Fruit fly (Drosophila melanogaster) whole organism, wandering third instar larva: ENCODE data around the gene RpS28a.
A peak's percentile ranks its signal among the peaks of the same experiment; 100 is the strongest.

Experiments used
- Abd-B ChIP-seq: fragments of >200 bp; optimal IDR thresholded peaks from 2 replicates; lab custom pipeline; 2017; ENCODE audit warnings: missing biosample characterization, missing genetic modification characterization
- CG9705 ChIP-seq: fragments of 200-800 bp; sonication (Bioruptor generic); optimal IDR thresholded peaks from 2 replicates; lab custom pipeline; 2018; ENCODE audit warnings: missing biosample characterization, mild to moderate bottlenecking, missing genetic modification characterization
- CrebA ChIP-seq: fragments of 200-800 bp; sonication (Bioruptor generic); optimal IDR thresholded peaks from 2 replicates; lab custom pipeline; 2016; ENCODE audit warnings: missing biosample characterization, mild to moderate bottlenecking, missing genetic modification characterization, borderline replicate concordance
- Dfd ChIP-seq: fragments of >200 bp; optimal IDR thresholded peaks from 2 replicates; lab custom pipeline; 2017; ENCODE audit warnings: missing biosample characterization, missing genetic modification characterization
- Dif ChIP-seq: fragments of 200-275, 200-300 bp; sonication (Bioruptor generic); optimal IDR thresholded peaks from 2 replicates; lab custom pipeline; 2018; ENCODE audit warnings: missing biosample characterization, missing genetic modification characterization; ENCODE audit not compliant: partially characterized antibody
- GATAd ChIP-seq: sonication (Bioruptor generic); optimal IDR thresholded peaks from 2 replicates; lab custom pipeline; 2016; ENCODE audit warnings: missing biosample characterization, missing genetic modification characterization
- HLH106 ChIP-seq: fragments of 200-800 bp; optimal IDR thresholded peaks from 3 replicates; lab custom pipeline; 2019; ENCODE audit warnings: missing biosample characterization, mild to moderate bottlenecking, missing genetic modification characterization, moderate library complexity
- Hnf4 ChIP-seq: fragments of 200-800 bp; sonication (Bioruptor generic); optimal IDR thresholded peaks from 2 replicates; lab custom pipeline; 2016; ENCODE audit warnings: missing biosample characterization, mild to moderate bottlenecking, missing genetic modification characterization
- Hr78 ChIP-seq: fragments of >200 bp; optimal IDR thresholded peaks from 2 replicates; lab custom pipeline; 2017; ENCODE audit warnings: missing biosample characterization, missing genetic modification characterization
- Hr83 ChIP-seq: fragments of 200-300 bp; sonication (Bioruptor generic); optimal IDR thresholded peaks from 2 replicates; lab custom pipeline; 2016; ENCODE audit warnings: missing biosample characterization, mild to moderate bottlenecking, missing genetic modification characterization, moderate library complexity; ENCODE audit not compliant: poor library complexity, severe bottlenecking
- Jra ChIP-seq: sonication (Bioruptor generic); optimal IDR thresholded peaks from 2 replicates; lab custom pipeline; 2016; ENCODE audit warnings: missing biosample characterization, missing genetic modification characterization
- Mio ChIP-seq: sonication (Bioruptor generic); optimal IDR thresholded peaks from 2 replicates; lab custom pipeline; 2016; ENCODE audit warnings: missing biosample characterization, missing genetic modification characterization
- Myc ChIP-seq: fragments of >200 bp; optimal IDR thresholded peaks from 2 replicates; lab custom pipeline; 2017
- N ChIP-seq: fragments of >200 bp; optimal IDR thresholded peaks from 2 replicates; lab custom pipeline; 2018; ENCODE audit warnings: missing biosample characterization, missing external identifiers, missing genetic modification characterization
- Rel ChIP-seq, 2 experiments: fragments of 200-800 bp; sonication (Bioruptor generic) in 1 of 2; optimal IDR thresholded peaks; 2 replicates in 1 of 2; 3 replicates in 1 of 2; lab custom pipeline; 2016 to 2019; ENCODE audit warnings: mild to moderate bottlenecking in 2 of 2, missing biosample characterization in 2 of 2, missing genetic modification characterization in 2 of 2, moderate library complexity in 1 of 2
- Sp1 ChIP-seq: fragments of 200-800 bp; sonication (Bioruptor generic); optimal IDR thresholded peaks from 3 replicates; lab custom pipeline; 2019; ENCODE audit warnings: missing biosample characterization, mild to moderate bottlenecking, missing genetic modification characterization, moderate library complexity
- Vsx2 ChIP-seq: fragments of 200-300, 225-300 bp; sonication (Bioruptor generic); optimal IDR thresholded peaks from 2 replicates; lab custom pipeline; 2018; ENCODE audit warnings: missing biosample characterization, missing genetic modification characterization; ENCODE audit not compliant: partially characterized antibody
- br ChIP-seq: fragments of 200-800 bp; sonication (Bioruptor generic); optimal IDR thresholded peaks from 2 replicates; lab custom pipeline; 2016; ENCODE audit warnings: missing biosample characterization, missing genetic modification characterization
- dl ChIP-seq, 2 experiments: fragments of 175-275, 200-275 bp in 1 of 2; fragments of 200-275 bp in 1 of 2; sonication (Bioruptor generic); optimal IDR thresholded peaks; lab custom pipeline; 2018; ENCODE audit warnings: mild to moderate bottlenecking in 2 of 2, missing biosample characterization in 2 of 2, missing genetic modification characterization in 2 of 2, moderate library complexity in 2 of 2; ENCODE audit not compliant: partially characterized antibody in 2 of 2, insufficient read depth in 1 of 2
- dmrt93B ChIP-seq: fragments of 200-800 bp; sonication (Bioruptor generic); optimal IDR thresholded peaks from 2 replicates; lab custom pipeline; 2018; ENCODE audit warnings: missing biosample characterization, mild to moderate bottlenecking, missing genetic modification characterization
- ey ChIP-seq: fragments of 200-800 bp; sonication (Bioruptor generic); optimal IDR thresholded peaks from 2 replicates; lab custom pipeline; 2016; ENCODE audit warnings: missing biosample characterization, missing genetic modification characterization
- foxo ChIP-seq, 2 experiments: fragments of 200-800 bp; sonication (Bioruptor generic); optimal IDR thresholded peaks; 2 replicates in 1 of 2; 3 replicates in 1 of 2; lab custom pipeline; 2016 to 2017; ENCODE audit warnings: missing biosample characterization in 2 of 2, missing genetic modification characterization in 2 of 2
- fru ChIP-seq: fragments of 200-800 bp; sonication (Bioruptor generic); optimal IDR thresholded peaks from 3 replicates; lab custom pipeline; 2016; ENCODE audit warnings: missing biosample characterization, mild to moderate bottlenecking, missing genetic modification characterization
- h ChIP-seq: fragments of 200-800 bp; sonication (Bioruptor generic); optimal IDR thresholded peaks from 3 replicates; lab custom pipeline; 2016; ENCODE audit warnings: missing biosample characterization, mild to moderate bottlenecking, missing genetic modification characterization
- jim ChIP-seq: fragments of 175-275, 200-325 bp; sonication (Bioruptor generic); optimal IDR thresholded peaks from 2 replicates; lab custom pipeline; 2016; ENCODE audit warnings: missing biosample characterization, mild to moderate bottlenecking, missing genetic modification characterization
- lola ChIP-seq: fragments of >200 bp; optimal IDR thresholded peaks from 2 replicates; lab custom pipeline; 2017; ENCODE audit warnings: missing biosample characterization, missing genetic modification characterization
- psq ChIP-seq: fragments of 200-800 bp; sonication (Bioruptor generic); optimal IDR thresholded peaks from 3 replicates; lab custom pipeline; 2017; ENCODE audit warnings: missing biosample characterization, mild to moderate bottlenecking, missing genetic modification characterization, moderate library complexity
- rgr ChIP-seq: fragments of 200-800 bp; sonication (Bioruptor generic); optimal IDR thresholded peaks from 3 replicates; lab custom pipeline; 2016; ENCODE audit warnings: missing biosample characterization, mild to moderate bottlenecking, missing genetic modification characterization
- sv ChIP-seq: fragments of 200-800 bp; sonication (Bioruptor generic); optimal IDR thresholded peaks from 3 replicates; lab custom pipeline; 2016; ENCODE audit warnings: missing biosample characterization, missing genetic modification characterization
- tai ChIP-seq: sonication (Bioruptor generic); optimal IDR thresholded peaks from 2 replicates; lab custom pipeline; 2016; ENCODE audit warnings: missing biosample characterization, missing genetic modification characterization
- usp ChIP-seq: fragments of >200 bp; optimal IDR thresholded peaks from 2 replicates; lab custom pipeline; 2017; ENCODE audit warnings: missing biosample characterization, missing genetic modification characterization

Gene RpS28a

dm6 chr3R:30022452-30023028 is at the start of gene RpS28a, which contains the start of gene Axn:
RpS28a (minus strand) TSS chr3R:30022648.
Axn (plus strand) TSS chr3R:30022842.
- TF ChIP-seq Jra (GFP tag; lab: Kevin White, UChicago) (no peak), br (GFP tag; lab: Kevin White, UChicago) (no peak), psq (no peak), Vsx2 (GFP tag; lab: Kevin White, UChicago) (no peak), usp (GFP tag; lab: Kevin White, UChicago) (no peak), Hr78 (GFP tag; lab: Kevin White, UChicago) (peak; percentile 23), sv (GFP tag; lab: Kevin White, UChicago) (no peak), N (GFP tag; lab: Kevin White, UChicago) (no peak), Dfd (no peak), Myc (lab: Kevin White, UChicago) (peak; percentile 72), CrebA (GFP tag; lab: Kevin White, UChicago) (no peak), Hr83 (GFP tag; lab: Kevin White, UChicago) (no peak)

DNA sequence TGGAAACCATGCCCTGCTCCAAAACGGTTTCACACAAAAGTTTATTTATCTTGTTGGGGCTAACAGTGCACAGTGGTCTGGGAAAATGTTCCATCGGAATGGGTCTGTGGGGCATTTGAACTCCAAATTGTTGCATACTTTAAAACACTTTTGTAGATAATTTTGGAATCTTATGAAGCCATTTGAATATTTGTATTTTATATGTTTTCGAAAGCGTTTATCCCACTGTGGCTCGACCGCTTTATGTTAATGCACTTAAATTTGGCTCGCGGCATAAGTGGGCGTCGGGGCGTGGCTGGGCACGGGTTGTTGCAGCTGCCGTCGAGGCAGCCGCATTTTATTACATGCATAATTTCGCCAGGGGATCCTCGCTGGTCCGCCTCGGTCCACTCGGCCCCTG is 49.4 kb upstream of the RpS28a start:
- TF ChIP-seq jim (GFP tag; lab: Kevin White, UChicago) (no peak), fru (GFP tag; lab: Kevin White, UChicago) (no peak), h (GFP tag; lab: Kevin White, UChicago) (peak; percentile 46), GATAd (GFP tag; lab: Kevin White, UChicago) (no peak), Jra (GFP tag; lab: Kevin White, UChicago) (no peak), HLH106 (tag; lab: Kevin White, UChicago) (peak; percentile 31), lola (no peak), br (GFP tag; lab: Kevin White, UChicago) (peak; percentile 3), Hr78 (GFP tag; lab: Kevin White, UChicago) (no peak), Dif (GFP tag; lab: Kevin White, UChicago) (no peak), foxo (GFP tag; optimal IDR thresholded peaks at IDR 0.05; lab: Kevin White, UChicago) (peak in 1 of 2 experiments; percentile 30), dl (GFP tag; optimal IDR thresholded peaks at IDR 0.05; lab: Kevin White, UChicago; ENCODE audit: insufficient read depth in 1 of 2, partially characterized antibody in 2 of 2) (no peak), rgr (GFP tag; lab: Kevin White, UChicago) (peak; percentile 18)
- TF ChIP-seq, all 38 proteins: peak for 5

DNA sequence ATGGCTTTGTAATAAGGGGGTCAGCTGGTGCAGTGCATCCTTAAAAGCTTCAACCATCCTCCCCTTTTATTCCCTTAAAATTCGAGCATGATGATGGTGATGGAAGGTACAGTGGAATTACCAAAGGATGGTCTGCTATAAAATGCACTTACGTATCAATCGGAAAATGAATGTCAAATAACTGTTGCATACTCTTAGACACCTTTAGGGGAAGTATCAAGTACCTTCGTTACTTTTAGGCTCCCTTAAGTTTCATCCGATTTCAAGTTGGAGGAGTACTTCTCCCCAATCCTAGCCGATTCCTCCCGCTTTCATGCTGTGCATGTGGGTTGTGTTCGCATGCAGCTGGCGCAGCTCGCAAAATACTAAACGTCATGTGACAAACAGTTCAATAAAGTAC is 47.8 kb upstream of the RpS28a start:
- no peak for TF ChIP-seq CG9705 (GFP tag; lab: Kevin White, UChicago)
- TF ChIP-seq Dfd, result no peak
- TF ChIP-seq Rel (GFP tag; optimal IDR thresholded peaks at IDR 0.05; lab: Kevin White, UChicago), result no peak
- no peak for TF ChIP-seq Rel (tag; optimal IDR thresholded peaks at IDR 0.05; lab: Kevin White, UChicago)
- TF ChIP-seq Dif (GFP tag; lab: Kevin White, UChicago), result no peak
- TF ChIP-seq Jra (GFP tag; lab: Kevin White, UChicago), result no peak
- no peak for TF ChIP-seq tai (GFP tag; lab: Kevin White, UChicago)
- TF ChIP-seq fru (GFP tag; lab: Kevin White, UChicago), result no peak
- no peak for TF ChIP-seq GATAd (GFP tag; lab: Kevin White, UChicago)

DNA sequence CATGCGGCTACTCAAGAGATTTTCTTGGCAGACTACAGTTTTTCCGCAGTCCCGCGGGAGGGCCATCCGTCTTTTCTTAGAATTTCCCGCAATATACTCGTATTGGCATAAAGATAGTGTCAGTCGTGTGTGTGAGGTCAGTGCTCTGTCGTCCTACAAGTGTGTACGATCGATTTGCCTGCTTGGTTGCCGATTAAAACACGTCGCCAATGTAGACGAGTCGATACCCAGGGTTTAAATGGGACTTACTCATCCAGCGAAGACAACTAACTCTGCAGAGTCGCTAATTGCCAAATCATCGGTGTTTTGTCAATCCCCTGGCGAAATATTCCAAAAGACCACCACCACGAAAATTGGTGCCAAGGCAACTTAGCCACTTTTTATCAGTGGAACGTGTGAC is 43.6 kb upstream of the RpS28a start:
- TF ChIP-seq h (GFP tag; lab: Kevin White, UChicago) (no peak), HLH106 (tag; lab: Kevin White, UChicago) (no peak), foxo (GFP tag; optimal IDR thresholded peaks at IDR 0.05; lab: Kevin White, UChicago) (no peak), CrebA (GFP tag; lab: Kevin White, UChicago) (no peak), lola (no peak), Mio (GFP tag; lab: Kevin White, UChicago) (no peak)

dm6 chr3R:30063704-30064103 is 41.3 kb upstream of the RpS28a start:
- TF ChIP-seq Hr83 (GFP tag; lab: Kevin White, UChicago) (no peak), Hr78 (GFP tag; lab: Kevin White, UChicago) (no peak), psq (no peak), CrebA (GFP tag; lab: Kevin White, UChicago) (no peak), Sp1 (no peak), Jra (GFP tag; lab: Kevin White, UChicago) (no peak), Rel (GFP tag; optimal IDR thresholded peaks at IDR 0.05; lab: Kevin White, UChicago) (no peak), Rel (tag; optimal IDR thresholded peaks at IDR 0.05; lab: Kevin White, UChicago) (no peak), Dif (GFP tag; lab: Kevin White, UChicago) (no peak), GATAd (GFP tag; lab: Kevin White, UChicago) (no peak), Hnf4 (GFP tag; lab: Kevin White, UChicago) (no peak), dmrt93B (GFP tag; lab: Kevin White, UChicago) (no peak), foxo (GFP tag; optimal IDR thresholded peaks at IDR 0.05; lab: Kevin White, UChicago) (no peak), ey (no peak), br (GFP tag; lab: Kevin White, UChicago) (no peak), h (GFP tag; lab: Kevin White, UChicago) (no peak), Abd-B (no peak)
